Fruit fly (Drosophila melanogaster) whole organism, embryonic: Measurements from ENCODE around the gene mei-218.

ENCODE experiments used
- Antp ChIP-seq: fragments of 200-800 bp; sonication (Bioruptor generic); optimal IDR thresholded peaks from 3 replicates; lab custom pipeline; 2016; ENCODE audit warnings: missing biosample characterization, missing genetic modification characterization
- Blimp-1 ChIP-seq: fragments of 200-800 bp; sonication (Bioruptor generic); optimal IDR thresholded peaks from 3 replicates; lab custom pipeline; 2018; ENCODE audit warnings: missing biosample characterization, missing genetic modification characterization, mild to moderate bottlenecking, moderate library complexity, missing genetic modification reagents
- CG10543 ChIP-seq: fragments of 200-800 bp; sonication (Bioruptor generic); optimal IDR thresholded peaks from 3 replicates; lab custom pipeline; 2017; ENCODE audit warnings: missing biosample characterization, mild to moderate bottlenecking, missing genetic modification characterization, moderate library complexity
- CG10979 ChIP-seq: fragments of 200-800 bp; sonication (Bioruptor generic); optimal IDR thresholded peaks from 2 replicates; lab custom pipeline; 2018; ENCODE audit warnings: missing biosample characterization, mild to moderate bottlenecking, missing genetic modification characterization, moderate library complexity
- CG11398 ChIP-seq: fragments of 200-800 bp; sonication (Bioruptor generic); optimal IDR thresholded peaks from 2 replicates; lab custom pipeline; 2016; ENCODE audit warnings: missing biosample characterization, missing genetic modification characterization
- CG12104 ChIP-seq: fragments of 200-800 bp; sonication (Bioruptor generic); optimal IDR thresholded peaks from 3 replicates; lab custom pipeline; 2016; ENCODE audit warnings: missing biosample characterization, missing genetic modification characterization
- CG13296 ChIP-seq: fragments of 200-800 bp; sonication (Bioruptor generic); optimal IDR thresholded peaks from 3 replicates; lab custom pipeline; 2018; ENCODE audit warnings: missing biosample characterization, mild to moderate bottlenecking, missing genetic modification characterization
- CG15479 ChIP-seq: fragments of 200-800 bp; sonication (Bioruptor generic); optimal IDR thresholded peaks from 3 replicates; lab custom pipeline; 2019; ENCODE audit warnings: missing biosample characterization, mild to moderate bottlenecking, missing genetic modification characterization, moderate library complexity
- CG1647 ChIP-seq: fragments of 200-800 bp; sonication (Bioruptor generic); optimal IDR thresholded peaks from 3 replicates; lab custom pipeline; 2016; ENCODE audit warnings: missing biosample characterization, missing genetic modification characterization
- CG16813 ChIP-seq: fragments of 200-800 bp; sonication (Bioruptor generic); IDR thresholded peaks from 3 replicates; pipeline ENCODE4 v1.3.6; 2022; ENCODE audit warnings: missing biosample characterization, missing genetic modification characterization; ENCODE audit not compliant: partially characterized antibody
- CG17829 ChIP-seq: fragments of 200-800 bp; optimal IDR thresholded peaks from 2 replicates; lab custom pipeline; 2019; ENCODE audit warnings: missing biosample characterization, mild to moderate bottlenecking, missing genetic modification characterization, moderate library complexity
- CG18764 ChIP-seq: fragments of 200-800 bp; sonication (Bioruptor generic); optimal IDR thresholded peaks from 3 replicates; lab custom pipeline; 2016; ENCODE audit warnings: missing biosample characterization, missing genetic modification characterization
- CG2199 ChIP-seq: fragments of 200-800 bp; sonication (Bioruptor generic); IDR thresholded peaks from 3 replicates; pipeline ENCODE4 v1.3.6; 2022; ENCODE audit warnings: missing biosample characterization, missing genetic modification characterization
- CG3065 ChIP-seq: fragments of 200-800 bp; sonication (Bioruptor generic); optimal IDR thresholded peaks from 2 replicates; lab custom pipeline; 2016; ENCODE audit warnings: missing biosample characterization, missing genetic modification characterization
- CG31365 ChIP-seq: fragments of 200-800 bp; sonication (Bioruptor generic); optimal IDR thresholded peaks from 2 replicates; lab custom pipeline; 2018; ENCODE audit warnings: missing biosample characterization, mild to moderate bottlenecking, missing genetic modification characterization
- CG32532 ChIP-seq: fragments of 200-800 bp; sonication (Bioruptor generic); IDR thresholded peaks from 2 replicates; pipeline ENCODE4 v1.3.6; 2022; ENCODE audit warnings: missing biosample characterization, missing genetic modification characterization
- CG43689 ChIP-seq: fragments of 200-800 bp; sonication (Bioruptor generic); IDR thresholded peaks from 2 replicates; pipeline ENCODE4 v1.3.6; 2022; ENCODE audit warnings: missing biosample characterization, missing genetic modification characterization
- CG5245 ChIP-seq: fragments of 200-800 bp; sonication (Bioruptor generic); optimal IDR thresholded peaks from 3 replicates; lab custom pipeline; 2016; ENCODE audit warnings: missing biosample characterization, missing genetic modification characterization
- CG6683 ChIP-seq: fragments of 200-800 bp; sonication (Bioruptor generic); optimal IDR thresholded peaks from 2 replicates; lab custom pipeline; 2017; ENCODE audit warnings: missing biosample characterization, mild to moderate bottlenecking, missing genetic modification characterization, missing genetic modification reagents
- CG9876 ChIP-seq: fragments of 200-800 bp; sonication (Bioruptor generic); optimal IDR thresholded peaks from 2 replicates; lab custom pipeline; 2016; ENCODE audit warnings: missing biosample characterization, missing genetic modification characterization
- Camta ChIP-seq: fragments of 200-800 bp; sonication (Bioruptor generic); optimal IDR thresholded peaks from 2 replicates; lab custom pipeline; 2016; ENCODE audit warnings: missing biosample characterization, missing genetic modification characterization
- D ChIP-seq, 2 experiments: fragments of 200-800 bp in 1 of 2; fragments of >200 bp in 1 of 2; sonication (Bioruptor generic) in 1 of 2; optimal IDR thresholded peaks; 2 replicates in 1 of 2; 3 replicates in 1 of 2; lab custom pipeline; 2017; ENCODE audit warnings: mild to moderate bottlenecking in 1 of 2, missing biosample characterization in 1 of 2, missing genetic modification characterization in 1 of 2, missing genetic modification reagents in 1 of 2
- Doc2 ChIP-seq: fragments of 200-800 bp; sonication (Bioruptor generic); IDR thresholded peaks from 2 replicates; pipeline ENCODE4 v1.3.6; 2022; ENCODE audit warnings: missing biosample characterization, missing genetic modification characterization
- E2f1 ChIP-seq: fragments of 200-800 bp; sonication (Bioruptor generic); IDR thresholded peaks from 2 replicates; pipeline ENCODE4 v1.3.6; 2022; ENCODE audit warnings: missing biosample characterization, missing genetic modification characterization
- HLH4C ChIP-seq: fragments of 200-800 bp; sonication (Bioruptor generic); IDR thresholded peaks from 3 replicates; pipeline ENCODE4 v1.3.6; 2022; ENCODE audit warnings: missing biosample characterization, missing genetic modification characterization; ENCODE audit not compliant: partially characterized antibody
- HmgD ChIP-seq: fragments of 200-800 bp; sonication (Bioruptor generic); optimal IDR thresholded peaks from 3 replicates; lab custom pipeline; 2016; ENCODE audit warnings: missing biosample characterization, missing genetic modification characterization
- Hr3 ChIP-seq: fragments of 200-800 bp; sonication (Bioruptor generic); optimal IDR thresholded peaks from 3 replicates; lab custom pipeline; 2016; ENCODE audit warnings: missing biosample characterization, missing genetic modification characterization
- Lhr ChIP-seq: fragments of 200-800 bp; sonication (Bioruptor generic); optimal IDR thresholded peaks from 3 replicates; lab custom pipeline; 2017; ENCODE audit warnings: mild to moderate bottlenecking, missing biosample characterization, missing genetic modification reagents, missing genetic modification characterization
- MESR4 ChIP-seq: fragments of 200-800 bp; sonication (Bioruptor generic); optimal IDR thresholded peaks from 2 replicates; lab custom pipeline; 2018; ENCODE audit warnings: missing biosample characterization, mild to moderate bottlenecking, missing genetic modification characterization, moderate library complexity
- Nf-YA ChIP-seq: fragments of 200-800 bp; sonication (Bioruptor generic); IDR thresholded peaks from 2 replicates; pipeline ENCODE4 v1.3.6; 2022; ENCODE audit warnings: missing biosample characterization, missing genetic modification characterization
- Optix ChIP-seq: fragments of 200-800 bp; sonication (Bioruptor generic); IDR thresholded peaks from 3 replicates; pipeline ENCODE4 v1.3.6; 2022; ENCODE audit warnings: missing biosample characterization, missing genetic modification characterization
- PHDP ChIP-seq: fragments of 200-800 bp; sonication (Bioruptor generic); optimal IDR thresholded peaks from 3 replicates; lab custom pipeline; 2018; ENCODE audit warnings: missing biosample characterization, mild to moderate bottlenecking, missing genetic modification characterization, moderate library complexity
- Poxn ChIP-seq: fragments of 200-800 bp; sonication (Bioruptor generic); IDR thresholded peaks from 2 replicates; pipeline ENCODE4 v1.3.6; 2022; ENCODE audit warnings: missing biosample characterization, missing genetic modification characterization
- Ptx1 ChIP-seq: fragments of 200-800 bp; sonication (Bioruptor generic); IDR thresholded peaks from 2 replicates; pipeline ENCODE4 v1.3.6; 2022; ENCODE audit warnings: missing biosample characterization, missing genetic modification characterization
- Ravus ChIP-seq: fragments of 200-800 bp; sonication (Bioruptor generic); IDR thresholded peaks from 2 replicates; pipeline ENCODE4 v1.3.6; 2022; ENCODE audit warnings: missing biosample characterization, missing genetic modification characterization
- Sin3A ChIP-seq: fragments of >200 bp; optimal IDR thresholded peaks from 2 replicates; lab custom pipeline; 2018
- bab2 ChIP-seq: fragments of 200-800 bp; sonication (Bioruptor generic); optimal IDR thresholded peaks from 2 replicates; lab custom pipeline; 2016; ENCODE audit warnings: missing biosample characterization, missing genetic modification characterization
- crol ChIP-seq: fragments of 200-800 bp; sonication (Bioruptor generic); IDR thresholded peaks from 2 replicates; pipeline ENCODE4 v1.3.6; 2022; ENCODE audit warnings: missing biosample characterization, missing genetic modification characterization
- danr ChIP-seq: fragments of 200-800 bp; sonication (Bioruptor generic); IDR thresholded peaks from 2 replicates; pipeline ENCODE4 v1.3.6; 2022; ENCODE audit warnings: missing biosample characterization, missing genetic modification characterization
- ftz-f1 ChIP-seq: fragments of 200-800 bp; sonication (Bioruptor generic); optimal IDR thresholded peaks from 2 replicates; lab custom pipeline; 2016; ENCODE audit warnings: missing biosample characterization, missing genetic modification characterization
- gsb-n ChIP-seq: fragments of 200-800 bp; sonication (Bioruptor generic); optimal IDR thresholded peaks from 3 replicates; lab custom pipeline; 2018; ENCODE audit warnings: missing biosample characterization, mild to moderate bottlenecking, missing genetic modification characterization
- hbn ChIP-seq: fragments of 200-800 bp; sonication (Bioruptor generic); IDR thresholded peaks from 2 replicates; pipeline ENCODE4 v1.3.6; 2022; ENCODE audit warnings: missing biosample characterization, missing genetic modification characterization; ENCODE audit not compliant: partially characterized antibody
- mirr ChIP-seq: fragments of 200-800 bp; sonication (Bioruptor generic); optimal IDR thresholded peaks from 3 replicates; lab custom pipeline; 2018; ENCODE audit warnings: missing biosample characterization, mild to moderate bottlenecking, missing genetic modification characterization
- oc ChIP-seq: fragments of 200-800 bp; sonication (Bioruptor generic); optimal IDR thresholded peaks from 2 replicates; lab custom pipeline; 2018; ENCODE audit warnings: missing biosample characterization, mild to moderate bottlenecking, missing genetic modification characterization, moderate library complexity
- phol ChIP-seq: fragments of 200-800 bp; sonication (Bioruptor generic); optimal IDR thresholded peaks from 3 replicates; lab custom pipeline; 2018; ENCODE audit warnings: missing biosample characterization, mild to moderate bottlenecking, missing genetic modification characterization, moderate library complexity
- sima ChIP-seq: fragments of 200-800 bp; sonication (Bioruptor generic); optimal IDR thresholded peaks from 2 replicates; lab custom pipeline; 2016; ENCODE audit warnings: missing biosample characterization, missing genetic modification characterization
- vfl ChIP-seq: fragments of 200-800 bp; sonication (Bioruptor generic); optimal IDR thresholded peaks from 2 replicates; lab custom pipeline; 2016; ENCODE audit warnings: missing biosample characterization, missing genetic modification characterization
- wdn ChIP-seq: fragments of 200-800 bp; sonication (Bioruptor generic); IDR thresholded peaks from 2 replicates; pipeline ENCODE4 v1.3.6; 2022; ENCODE audit warnings: missing biosample characterization, missing genetic modification characterization
- zf30C ChIP-seq: fragments of 200-800 bp; sonication (Bioruptor generic); optimal IDR thresholded peaks from 3 replicates; lab custom pipeline; 2018; ENCODE audit warnings: missing biosample characterization, mild to moderate bottlenecking, missing genetic modification characterization

The mei-218 gene

DNA sequence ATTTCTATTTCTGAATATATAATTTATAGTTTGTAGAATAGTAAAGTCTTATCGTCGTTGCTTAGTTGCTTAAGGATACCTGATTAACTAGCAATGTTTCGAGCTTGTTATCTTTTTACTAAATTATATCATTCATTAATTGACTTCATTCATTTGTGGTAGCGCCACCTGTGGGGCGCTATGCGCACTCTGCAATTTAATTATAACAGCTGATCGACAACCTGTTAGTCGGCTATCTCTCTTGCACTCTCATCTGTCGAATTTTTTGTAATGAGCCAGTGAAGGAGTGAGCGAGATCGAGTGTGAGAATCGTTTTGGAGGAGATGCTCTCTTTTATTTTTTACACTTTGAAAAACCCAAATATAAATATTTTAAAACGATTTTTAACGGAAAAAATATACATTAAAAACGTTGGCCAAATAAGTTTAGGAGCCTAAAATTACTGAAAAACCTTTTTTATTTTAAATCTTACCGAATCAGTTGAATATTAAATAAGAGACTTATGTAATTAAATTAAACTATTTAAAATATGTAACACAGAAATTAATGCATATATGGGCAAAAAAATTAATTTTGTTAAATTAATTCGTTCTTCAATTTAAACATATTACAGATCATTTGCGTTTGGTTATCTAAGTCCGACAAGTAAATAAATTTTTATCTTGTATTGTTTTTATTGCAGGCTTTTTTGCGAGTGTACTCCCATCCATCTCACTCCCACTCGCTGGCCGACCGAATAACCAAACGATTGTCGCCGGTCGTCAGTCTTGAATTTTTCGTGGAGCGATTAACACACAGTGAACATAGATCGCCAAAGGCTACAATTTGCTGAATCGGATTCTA, 51.5 kb downstream of the mei-218 start, which contains the start of the genes CG16700 and CG4991 (continued):
- no peak for TF ChIP-seq CG2199 (GFP tag; lab: Robert Waterston, UW)
- TF ChIP-seq CG18764 (GFP tag; lab: Kevin White, UChicago): peak; percentile 8
- TF ChIP-seq gsb-n (tag; lab: Kevin White, UChicago): peak; percentile 75
- TF ChIP-seq Optix: no peak
- no peak for TF ChIP-seq CG11398 (GFP tag; lab: Kevin White, UChicago)
- peak; percentile 86 for TF ChIP-seq Hr3 (GFP tag; lab: Kevin White, UChicago)
- no peak for TF ChIP-seq Antp
- peak; percentile 75 for TF ChIP-seq Blimp-1
- TF ChIP-seq CG10543: peak; percentile 78
- TF ChIP-seq CG17829 (tag; lab: Kevin White, UChicago): peak; percentile 90
- TF ChIP-seq PHDP (tag; lab: Kevin White, UChicago): peak; percentile 79
- TF ChIP-seq mirr: no peak
- no peak for TF ChIP-seq Poxn
- TF ChIP-seq CG32532 (GFP tag; lab: Robert Waterston, UW): peak; percentile 79
- TF ChIP-seq CG5245: peak; percentile 13
- TF ChIP-seq wdn (GFP tag; lab: Robert Waterston, UW): peak; percentile 50
- peak; percentile 82 for TF ChIP-seq CG13296 (GFP tag; lab: Kevin White, UChicago)
- TF ChIP-seq crol: no peak
- TF ChIP-seq CG1647 (GFP tag; lab: Kevin White, UChicago): no peak
- no peak for TF ChIP-seq Doc2 (GFP tag; lab: Robert Waterston, UW)
- TF ChIP-seq zf30C (GFP tag; lab: Kevin White, UChicago): peak; percentile 86
- no peak for TF ChIP-seq HmgD (GFP tag; lab: Kevin White, UChicago)
- peak; percentile 87 for TF ChIP-seq Ptx1 (GFP tag; lab: Robert Waterston, UW)
- TF ChIP-seq CG15479: peak; percentile 34
- no peak for TF ChIP-seq ftz-f1 (GFP tag; lab: Kevin White, UChicago)
- peak; percentile 36 for TF ChIP-seq Camta (GFP tag; lab: Kevin White, UChicago)
- no peak for TF ChIP-seq CG43689
- no peak for TF ChIP-seq Nf-YA
- TF ChIP-seq oc (tag; lab: Kevin White, UChicago): peak; percentile 38
- TF ChIP-seq MESR4 (GFP tag; lab: Kevin White, UChicago): no peak
- TF ChIP-seq HLH4C (GFP tag; lab: Robert Waterston, UW): no peak
- TF ChIP-seq Lhr (GFP tag; lab: Kevin White, UChicago): peak; percentile 5
- no peak for TF ChIP-seq sima (GFP tag; lab: Kevin White, UChicago)
- TF ChIP-seq CG3065 (GFP tag; lab: Kevin White, UChicago): no peak
- TF ChIP-seq CG6683 (GFP tag; lab: Kevin White, UChicago): peak; percentile 66
- no peak for TF ChIP-seq D (optimal IDR thresholded peaks at IDR 0.05; lab: Kevin White, UChicago)
- peak; percentile 75 for TF ChIP-seq D (GFP tag; optimal IDR thresholded peaks at IDR 0.05; lab: Kevin White, UChicago)
- no peak for TF ChIP-seq CG16813 (GFP tag; lab: Robert Waterston, UW)
- TF ChIP-seq bab2 (GFP tag; lab: Kevin White, UChicago): peak; percentile 43
- TF ChIP-seq danr (GFP tag; lab: Robert Waterston, UW): peak; percentile 72
- peak; percentile 76 for TF ChIP-seq CG12104 (GFP tag; lab: Kevin White, UChicago)
- TF ChIP-seq Ravus (GFP tag; lab: Robert Waterston, UW): 0 out of 2 replicates have a peak, but pooled peaks have one; percentile 7
- TF ChIP-seq E2f1 (GFP tag; lab: Robert Waterston, UW): peak; percentile 59
- TF ChIP-seq CG31365 (tag; lab: Kevin White, UChicago): no peak
- TF ChIP-seq hbn (GFP tag; lab: Robert Waterston, UW): no peak
- TF ChIP-seq CG9876 (GFP tag; lab: Kevin White, UChicago): no peak
- no peak for TF ChIP-seq Sin3A
- TF ChIP-seq phol: peak; percentile 88
- peak; percentile 82 for TF ChIP-seq CG10979 (tag; lab: Kevin White, UChicago)
- TF ChIP-seq vfl (GFP tag; lab: Kevin White, UChicago): no peak
- TF ChIP-seq, all 482 proteins: peak for 270
